Fruit fly (Drosophila melanogaster): ENCODE results near the gene CG12011.
A peak's percentile ranks its signal among the peaks of the same experiment; 100 is the strongest.

DNA sequence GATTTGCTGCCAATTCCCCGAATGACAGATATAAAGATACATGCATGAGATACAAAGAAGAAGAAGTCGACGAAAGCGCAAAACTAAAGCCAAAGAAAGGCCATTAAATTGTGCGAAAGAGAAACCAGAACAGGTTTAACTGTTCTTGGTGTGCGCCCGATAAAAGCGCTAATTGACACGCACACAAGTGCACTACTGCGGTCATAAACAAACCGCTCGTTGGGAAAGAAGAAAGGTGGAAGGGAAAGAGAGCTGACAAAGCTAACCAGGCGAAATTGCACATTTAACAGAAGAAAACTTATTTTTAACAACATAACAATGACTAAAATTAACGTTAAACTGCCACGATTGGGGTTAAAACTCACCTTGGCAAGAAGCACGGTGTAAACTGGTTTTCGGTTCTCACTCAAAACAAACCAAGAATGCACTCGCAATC, 35.8 kb downstream of the CG12011 start:
- TF ChIP-seq Dref (GFP tag; IDR thresholded peaks at IDR 0.05) (no peak), CG2120 (GFP tag; optimal IDR thresholded peaks at IDR 0.05) (no peak), fd3F (GFP tag; optimal IDR thresholded peaks at IDR 0.05) (no peak), CG5180 (GFP tag; optimal IDR thresholded peaks at IDR 0.05) (no peak), yki (optimal IDR thresholded peaks at IDR 0.05) (no peak), HHEX (GFP tag; optimal IDR thresholded peaks at IDR 0.05) (no peak), gsb (GFP tag; IDR thresholded peaks at IDR 0.05) (no peak), CG4360 (GFP tag; IDR thresholded peaks at IDR 0.05) (peak; percentile 1; the same call in 1 of the 2 replicates), CG11723 (GFP tag; optimal IDR thresholded peaks at IDR 0.05) (no peak), CG2712 (tag; optimal IDR thresholded peaks at IDR 0.05) (no peak), pan (optimal IDR thresholded peaks at IDR 0.05) (no peak), pan (GFP tag; optimal IDR thresholded peaks at IDR 0.05 in 1 of 2, IDR thresholded peaks at IDR 0.05 in 1 of 2) (no peak), CG17802 (tag; optimal IDR thresholded peaks at IDR 0.05) (no peak), Nf-YA (GFP tag; IDR thresholded peaks at IDR 0.05) (no peak), CG10565 (GFP tag; optimal IDR thresholded peaks at IDR 0.05) (no peak)
